Worm (Caenorhabditis elegans) whole organism, young adult: Measurements from ENCODE around the gene F46G10.4.
A peak's percentile ranks its signal among the peaks of the same experiment; 100 is the strongest.

Experiments
- B0261.1 ChIP-seq: sonication (generic microtip); optimal IDR thresholded peaks from 2 replicates; lab custom pipeline; 2016; ENCODE audit warnings: mild to moderate bottlenecking, missing genetic modification characterization, moderate library complexity, missing compliant biosample characterization
- B0336.3 ChIP-seq: fragments of 200-800 bp; sonication (Bioruptor generic); IDR thresholded peaks from 2 replicates; pipeline ENCODE4 v1.3.6; 2022; ENCODE audit warnings: missing genetic modification characterization, missing compliant biosample characterization
- D2030.7 ChIP-seq: fragments of 200-800 bp; sonication (Bioruptor generic); IDR thresholded peaks from 2 replicates; pipeline ENCODE4 v1.3.6; 2022; ENCODE audit warnings: missing genetic modification reagents, missing genetic modification characterization, missing compliant biosample characterization
- F10E7.11 ChIP-seq: sonication (generic microtip); optimal IDR thresholded peaks from 2 replicates; lab custom pipeline; 2017; ENCODE audit warnings: mild to moderate bottlenecking, missing genetic modification characterization, moderate library complexity, missing compliant biosample characterization
- F33H1.4 ChIP-seq: fragments of 200-800 bp; sonication (Bioruptor generic); IDR thresholded peaks from 2 replicates; pipeline ENCODE4 v1.3.6; 2022; ENCODE audit warnings: missing genetic modification reagents, missing genetic modification characterization, missing compliant biosample characterization
- F37B4.10 ChIP-seq: fragments of 200-800 bp; sonication (Bioruptor generic); IDR thresholded peaks from 2 replicates; pipeline ENCODE4 v1.3.6; 2022; ENCODE audit warnings: missing genetic modification characterization, missing compliant biosample characterization
- F52B5.7 ChIP-seq: sonication (generic microtip); optimal IDR thresholded peaks from 2 replicates; lab custom pipeline; 2016; ENCODE audit warnings: mild to moderate bottlenecking, missing genetic modification characterization, missing compliant biosample characterization
- F57C9.4 ChIP-seq: sonication (generic microtip); optimal IDR thresholded peaks from 2 replicates; lab custom pipeline; 2017; ENCODE audit warnings: mild to moderate bottlenecking, missing genetic modification characterization, missing compliant biosample characterization
- ama-1 ChIP-seq, 3 experiments: fragments of 150-350 bp in 1 of 3; sonication (generic microtip) in 2 of 3; optimal IDR thresholded peaks; 2 replicates each; lab custom pipeline; 2014 to 2018; ENCODE audit warnings: missing biosample characterization in 2 of 3, missing genetic modification characterization in 2 of 3, missing genetic modification reagents in 2 of 3
- aptf-3 ChIP-seq: fragments of 200-800 bp; sonication (Bioruptor generic); IDR thresholded peaks from 2 replicates; pipeline ENCODE4 v1.3.6; 2022; ENCODE audit warnings: missing genetic modification characterization, missing compliant biosample characterization
- bed-1 ChIP-seq: fragments of 200-800 bp; sonication (Bioruptor generic); IDR thresholded peaks from 2 replicates; pipeline ENCODE4 v1.3.6; 2022; ENCODE audit warnings: missing genetic modification reagents, missing genetic modification characterization, missing compliant biosample characterization
- ccch-3 ChIP-seq: fragments of 200-800 bp; sonication (Bioruptor generic); optimal IDR thresholded peaks from 2 replicates; lab custom pipeline; 2018; ENCODE audit warnings: mild to moderate bottlenecking, missing genetic modification characterization, missing compliant biosample characterization
- cebp-1 ChIP-seq, 2 experiments: fragments of 200-800 bp in 1 of 2; sonication (Bioruptor generic) in 1 of 2; sonication (generic microtip) in 1 of 2; IDR thresholded peaks in 1 of 2; optimal IDR thresholded peaks in 1 of 2; 2 replicates each; pipeline versions ENCODE4 v1.3.6 to Lab custom; 2017 to 2022; ENCODE audit warnings: missing compliant biosample characterization in 2 of 2, missing genetic modification characterization in 2 of 2, mild to moderate bottlenecking in 1 of 2, missing genetic modification reagents in 1 of 2, moderate library complexity in 1 of 2
- ceh-100 ChIP-seq: fragments of 200-800 bp; sonication (Bioruptor generic); IDR thresholded peaks from 2 replicates; pipeline ENCODE4 v1.3.6; 2022; ENCODE audit warnings: missing genetic modification reagents, missing genetic modification characterization, missing compliant biosample characterization
- ceh-58 ChIP-seq: fragments of 200-800 bp; sonication (Bioruptor generic); IDR thresholded peaks from 2 replicates; pipeline ENCODE4 v1.3.6; 2022; ENCODE audit warnings: missing genetic modification characterization, missing compliant biosample characterization
- ceh-91 ChIP-seq: fragments of 200-800 bp; sonication (Bioruptor generic); IDR thresholded peaks from 2 replicates; pipeline ENCODE4 v1.3.6; 2022; ENCODE audit warnings: missing genetic modification reagents, missing genetic modification characterization, missing compliant biosample characterization
- dpl-1 ChIP-seq: fragments of 150-350 bp; optimal IDR thresholded peaks from 2 replicates; lab custom pipeline; 2014; ENCODE audit warnings: missing biosample characterization, missing genetic modification reagents, missing genetic modification characterization
- egl-18 ChIP-seq: fragments of 200-800 bp; sonication (Bioruptor generic); IDR thresholded peaks from 2 replicates; pipeline ENCODE4 v1.3.6; 2022; ENCODE audit warnings: missing genetic modification reagents, missing genetic modification characterization, missing compliant biosample characterization
- ekl-4 ChIP-seq: fragments of 200-800 bp; sonication (Bioruptor generic); IDR thresholded peaks from 2 replicates; pipeline ENCODE4 v1.3.6; 2022; ENCODE audit warnings: missing genetic modification reagents, missing genetic modification characterization, missing compliant biosample characterization
- ets-4 ChIP-seq: fragments of 200-800 bp; sonication (Bioruptor generic); optimal IDR thresholded peaks from 2 replicates; lab custom pipeline; 2018; ENCODE audit warnings: mild to moderate bottlenecking, missing genetic modification characterization, missing compliant biosample characterization
- gei-17 ChIP-seq: fragments of 200-800 bp; sonication (Bioruptor generic); optimal IDR thresholded peaks from 2 replicates; lab custom pipeline; 2018; ENCODE audit warnings: mild to moderate bottlenecking, missing genetic modification characterization, missing compliant biosample characterization
- him-1 ChIP-seq: sonication (generic microtip); optimal IDR thresholded peaks from 2 replicates; lab custom pipeline; 2016; ENCODE audit warnings: missing genotype, missing genetic modification reagents, missing genetic modification characterization, missing compliant biosample characterization
- hlh-12 ChIP-seq: sonication (generic microtip); optimal IDR thresholded peaks from 2 replicates; lab custom pipeline; 2016; ENCODE audit warnings: missing genetic modification characterization, missing compliant biosample characterization
- hsf-1 ChIP-seq: fragments of 200-800 bp; sonication (Bioruptor generic); IDR thresholded peaks from 2 replicates; pipeline ENCODE4 v1.3.6; 2022; ENCODE audit warnings: missing genetic modification reagents, missing genetic modification characterization, missing compliant biosample characterization
- lsl-1 ChIP-seq: fragments of 200-800 bp; sonication (Bioruptor generic); optimal IDR thresholded peaks from 2 replicates; lab custom pipeline; 2018; ENCODE audit warnings: mild to moderate bottlenecking, missing genetic modification characterization, moderate library complexity, missing compliant biosample characterization
- madf-8 ChIP-seq: fragments of 200-800 bp; sonication (Bioruptor generic); conservative IDR thresholded peaks from 2 replicates; pipeline ENCODE4 v1.3.6; 2022; ENCODE audit warnings: missing genetic modification reagents, missing genetic modification characterization, missing compliant biosample characterization
- mcd-1 ChIP-seq: fragments of 200-800 bp; sonication (Bioruptor generic); IDR thresholded peaks from 2 replicates; pipeline ENCODE4 v1.3.6; 2022; ENCODE audit warnings: missing genetic modification reagents, missing genetic modification characterization, missing compliant biosample characterization
- nhr-179 ChIP-seq: sonication (generic microtip); optimal IDR thresholded peaks from 2 replicates; lab custom pipeline; 2016; ENCODE audit warnings: mild to moderate bottlenecking, missing genetic modification characterization, missing compliant biosample characterization
- nhr-27 ChIP-seq: fragments of 200-800 bp; sonication (Bioruptor generic); optimal IDR thresholded peaks from 2 replicates; lab custom pipeline; 2018; ENCODE audit warnings: mild to moderate bottlenecking, missing genetic modification characterization, moderate library complexity, missing compliant biosample characterization
- pbrm-1 ChIP-seq: fragments of 200-800 bp; sonication (Bioruptor generic); IDR thresholded peaks from 2 replicates; pipeline ENCODE4 v1.3.6; 2022; ENCODE audit warnings: missing genetic modification reagents, missing genetic modification characterization, missing compliant biosample characterization
- sdz-38 ChIP-seq: sonication (generic microtip); optimal IDR thresholded peaks from 2 replicates; lab custom pipeline; 2016; ENCODE audit warnings: missing genotype, missing genetic modification characterization, missing compliant biosample characterization
- sea-2 ChIP-seq: fragments of 200-800 bp; sonication (Bioruptor generic); IDR thresholded peaks from 2 replicates; pipeline ENCODE4 v1.3.6; 2022; ENCODE audit warnings: missing genetic modification characterization, missing compliant biosample characterization
- snpc-1.1 ChIP-seq: sonication (generic microtip); optimal IDR thresholded peaks from 2 replicates; lab custom pipeline; 2017; ENCODE audit warnings: missing genetic modification characterization, mild to moderate bottlenecking, missing compliant biosample characterization, antibody characterized with exemption, moderate library complexity, missing genotype, missing genetic modification reagents; ENCODE audit not compliant: insufficient read depth
- snpc-1.3 ChIP-seq: sonication (generic microtip); optimal IDR thresholded peaks from 2 replicates; lab custom pipeline; 2017; ENCODE audit warnings: missing genetic modification characterization, mild to moderate bottlenecking, missing compliant biosample characterization, antibody characterized with exemption, moderate library complexity, missing genotype, missing genetic modification reagents; ENCODE audit not compliant: insufficient read depth
- snpc-3.4 ChIP-seq: sonication (generic microtip); optimal IDR thresholded peaks from 2 replicates; lab custom pipeline; 2017; ENCODE audit warnings: missing genetic modification characterization, mild to moderate bottlenecking, missing compliant biosample characterization, antibody characterized with exemption, moderate library complexity, missing genotype, missing genetic modification reagents
- sptf-2 ChIP-seq: fragments of 200-800 bp; sonication (Bioruptor generic); optimal IDR thresholded peaks from 2 replicates; lab custom pipeline; 2018; ENCODE audit warnings: mild to moderate bottlenecking, missing genetic modification characterization, missing compliant biosample characterization
- unc-130 ChIP-seq: sonication (generic microtip); optimal IDR thresholded peaks from 2 replicates; lab custom pipeline; 2016; ENCODE audit warnings: missing genetic modification reagents, missing genetic modification characterization, missing compliant biosample characterization
- ztf-18 ChIP-seq: sonication (generic microtip); optimal IDR thresholded peaks from 2 replicates; lab custom pipeline; 2016; ENCODE audit warnings: missing genotype, mild to moderate bottlenecking, missing genetic modification characterization, missing compliant biosample characterization
- ztf-25 ChIP-seq: fragments of 200-800 bp; sonication (Bioruptor generic); IDR thresholded peaks from 2 replicates; pipeline ENCODE4 v1.3.6; 2022; ENCODE audit warnings: missing genetic modification reagents, missing genetic modification characterization, missing compliant biosample characterization
- ztf-26 ChIP-seq: sonication (generic microtip); optimal IDR thresholded peaks from 2 replicates; lab custom pipeline; 2017; ENCODE audit warnings: missing genetic modification characterization, missing compliant biosample characterization
- ztf-28 ChIP-seq: fragments of 200-800 bp; sonication (Bioruptor generic); IDR thresholded peaks from 2 replicates; pipeline ENCODE4 v1.3.6; 2022; ENCODE audit warnings: missing genetic modification reagents, missing genetic modification characterization, missing compliant biosample characterization

F46G10.4 gene

DNA sequence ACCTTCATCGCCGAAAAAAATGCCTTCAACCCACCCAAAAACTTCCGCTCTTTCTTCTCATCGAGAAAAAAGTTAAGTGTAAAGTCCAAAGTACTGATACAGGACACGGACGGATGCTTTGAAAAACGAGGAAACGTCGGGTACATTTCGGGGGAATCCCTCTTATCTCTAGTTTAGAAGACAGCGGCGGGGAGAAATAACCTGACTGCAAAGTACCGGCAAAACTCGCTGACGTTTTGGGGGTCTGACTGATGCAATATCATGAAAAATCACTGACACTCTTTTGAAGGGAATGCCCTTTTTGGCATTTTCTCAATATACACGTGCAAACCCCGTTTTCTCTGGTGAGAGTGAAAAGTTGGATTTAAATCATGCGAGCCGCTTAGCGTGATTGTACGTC is 22.6 kb downstream of the F46G10.4 start (continued):
- TF ChIP-seq mcd-1, result no peak
- no peak for TF ChIP-seq D2030.7 (GFP tag; lab: Robert Waterston, UW)
- TF ChIP-seq snpc-1.3 (tag; lab: Kevin White, UChicago), result no peak
- no peak for TF ChIP-seq aptf-3 (GFP tag; lab: Robert Waterston, UW)
- no peak for TF ChIP-seq pbrm-1 (GFP tag; lab: Robert Waterston, UW)
- TF ChIP-seq B0261.1 (tag; lab: Kevin White, UChicago), result no peak
- peak; percentile 90 for TF ChIP-seq ztf-26
- TF ChIP-seq nhr-27, result no peak
- TF ChIP-seq ekl-4 (GFP tag; lab: Robert Waterston, UW), result no peak
- no peak for TF ChIP-seq F10E7.11 (tag; lab: Kevin White, UChicago)
- no peak for TF ChIP-seq F52B5.7 (tag; lab: Kevin White, UChicago)
- TF ChIP-seq dpl-1, result no peak
- no peak for TF ChIP-seq snpc-3.4 (tag; lab: Kevin White, UChicago)
- TF ChIP-seq gei-17, result peak; percentile 9
- no peak for TF ChIP-seq bed-1
- no peak for TF ChIP-seq F37B4.10 (GFP tag; lab: Robert Waterston, UW)
- no peak for TF ChIP-seq hlh-12 (tag; lab: Kevin White, UChicago)
- no peak for TF ChIP-seq snpc-1.1 (tag; lab: Kevin White, UChicago)
- TF ChIP-seq ztf-25 (GFP tag; lab: Robert Waterston, UW), result no peak
- TF ChIP-seq him-1, result no peak
- TF ChIP-seq sptf-2 (GFP tag; lab: Kevin White, UChicago), result no peak
- TF ChIP-seq ama-1 (optimal IDR thresholded peaks at IDR 0.05; lab: Kevin White, UChicago), result no peak
- TF ChIP-seq ama-1 (GFP tag; optimal IDR thresholded peaks at IDR 0.05; lab: Kevin White, UChicago), result no peak
- no peak for TF ChIP-seq ets-4 (GFP tag; lab: Kevin White, UChicago)
- no peak for TF ChIP-seq F33H1.4 (GFP tag; lab: Robert Waterston, UW)
- no peak for TF ChIP-seq egl-18 (GFP tag; lab: Robert Waterston, UW)
- TF ChIP-seq ztf-18 (tag; lab: Kevin White, UChicago), result no peak
- TF ChIP-seq F57C9.4, result no peak
- no peak for TF ChIP-seq cebp-1 (GFP tag; IDR thresholded peaks at IDR 0.05; lab: Robert Waterston, UW)
- peak; percentile 61 for TF ChIP-seq cebp-1 (tag; optimal IDR thresholded peaks at IDR 0.05; lab: Kevin White, UChicago)
- no peak for TF ChIP-seq ceh-58 (GFP tag; lab: Robert Waterston, UW)
- TF ChIP-seq ccch-3 (GFP tag; lab: Kevin White, UChicago), result no peak
- TF ChIP-seq ztf-28 (GFP tag; lab: Robert Waterston, UW), result no peak
- TF ChIP-seq madf-8 (GFP tag; lab: Robert Waterston, UW), result no peak
- no peak for TF ChIP-seq lsl-1
- no peak for TF ChIP-seq ceh-100 (GFP tag; lab: Robert Waterston, UW)
- no peak for TF ChIP-seq nhr-179
- TF ChIP-seq hsf-1, result no peak
- no peak for TF ChIP-seq ceh-91 (GFP tag; lab: Robert Waterston, UW)
- TF ChIP-seq sdz-38 (tag; lab: Kevin White, UChicago), result no peak
- no peak for TF ChIP-seq unc-130 (GFP tag; lab: Kevin White, UChicago)
- TF ChIP-seq sea-2 (GFP tag; lab: Robert Waterston, UW), result no peak
- peak; percentile 30; the same call in 1 of the 2 replicates for TF ChIP-seq B0336.3
- TF ChIP-seq, all 124 proteins: peak for 23
